Worm (Caenorhabditis elegans) whole organism, dauer: ENCODE results near the gene C04B4.1.

Source experiments
- unc-62 ChIP-seq: sonication (generic microtip); optimal IDR thresholded peaks from 2 replicates; lab custom pipeline; 2017; ENCODE audit warnings: missing biosample characterization, missing genetic modification reagents, missing genetic modification characterization

C04B4.1 gene

DNA sequence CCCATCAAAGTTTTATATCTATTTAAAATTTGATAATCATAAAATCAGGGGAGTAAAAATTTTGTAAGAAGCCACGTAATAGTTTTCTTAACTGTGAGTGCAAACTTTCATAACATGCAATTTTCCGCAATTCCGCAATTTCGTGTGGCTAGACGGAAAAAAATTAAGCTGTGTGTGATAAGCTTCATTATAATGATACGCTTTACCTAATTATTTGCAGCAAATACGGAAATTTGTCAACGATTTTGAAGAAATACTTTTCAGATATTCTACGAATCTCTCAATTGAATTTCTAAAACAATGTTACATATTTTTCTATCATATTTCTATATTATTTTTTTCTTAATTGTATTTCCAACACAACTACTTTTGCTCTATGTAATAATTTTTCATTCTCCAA, 51.2 kb downstream of the C04B4.1 start, which contains the start of gene srd-46:
srd-46 (plus strand) TSS at position 301 of the 400 bp plus-strand sequence.
- no peak for TF ChIP-seq unc-62
